Fruit fly (Drosophila melanogaster) S2 (cell line): ENCODE measurements around the gene CG1983.

Experiments used
- CG8478 ChIP-seq: fragments of >200 bp; optimal IDR thresholded peaks from 2 replicates; lab custom pipeline; 2018
- CTCF ChIP-seq, 2 experiments: fragments of >200 bp; optimal IDR thresholded peaks; 2 replicates each; lab custom pipeline; 2018

The CG1983 gene

dm6 chr3R:30174160-30175002 lies 3.1 kb downstream of the CG1983 start, which contains the start of gene Mlc2:
TSS of gene Mlc2 (minus strand) at chr3R:30174551.
- TF ChIP-seq CG8478 (lab: Kevin White, UChicago) = no peak
- TF ChIP-seq CTCF (optimal IDR thresholded peaks at IDR 0.05; lab: Kevin White, UChicago) = no peak

dm6 chr3R:30170671-30171667 lies 6.5 kb downstream of the CG1983 start, which contains the start of gene Rsod:
TSS of gene Rsod (minus strand) at chr3R:30171207.
- no peak for TF ChIP-seq CTCF (optimal IDR thresholded peaks at IDR 0.05; lab: Kevin White, UChicago)
- TF ChIP-seq CG8478 (lab: Kevin White, UChicago) = no peak

- TF ChIP-seq CG8478 (lab: Kevin White, UChicago) = no peak
- TF ChIP-seq CTCF (optimal IDR thresholded peaks at IDR 0.05; lab: Kevin White, UChicago) = no peak
Observed at dm6 chr3R:30166159-30166784, 11.2 kb downstream of the CG1983 start, which contains the start of gene VhaAC45RP. TSS of gene VhaAC45RP (minus strand) at chr3R:30166419.

DNA sequence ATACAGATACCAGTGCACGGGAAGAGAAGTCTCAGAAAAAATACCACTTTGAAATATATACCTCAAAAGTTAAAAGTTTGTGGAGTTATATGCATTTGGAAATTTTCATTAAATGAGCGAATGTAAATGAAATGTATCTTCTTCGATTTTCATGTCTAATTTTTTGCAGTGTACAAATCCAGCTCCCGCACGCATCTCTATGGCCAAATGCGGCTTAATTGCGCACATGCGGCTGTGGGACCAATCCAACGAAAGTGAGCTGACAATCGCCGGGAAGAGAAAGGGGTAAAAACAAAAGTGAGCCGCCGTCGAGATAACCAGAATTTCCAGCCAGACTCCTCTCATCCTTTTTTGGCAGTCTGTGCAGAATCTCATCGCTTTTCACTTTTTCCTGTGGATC lies 13.3 kb downstream of the CG1983 start:
- TF ChIP-seq CG8478 (lab: Kevin White, UChicago) (no peak), CTCF (optimal IDR thresholded peaks at IDR 0.05; lab: Kevin White, UChicago) (no peak)

DNA sequence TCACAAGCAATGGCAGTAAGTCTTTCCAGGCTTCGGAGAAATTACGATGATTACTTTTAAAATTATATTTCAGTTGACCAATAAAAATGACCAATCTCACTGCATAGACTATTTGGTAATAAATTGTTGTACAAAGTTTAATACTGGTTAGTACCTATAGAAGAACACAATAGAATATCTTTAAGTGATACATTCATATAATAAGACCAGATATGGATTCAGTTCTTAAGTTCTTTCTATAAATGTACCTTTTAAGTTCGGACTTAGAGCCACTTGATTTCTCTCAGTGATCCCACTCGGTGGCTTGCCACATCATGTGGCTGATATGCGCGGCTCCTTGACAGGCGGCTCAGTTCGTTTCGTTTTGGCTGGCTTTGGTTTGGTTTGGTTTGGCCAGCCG lies 14.3 kb downstream of the CG1983 start:
- TF ChIP-seq CG8478 (lab: Kevin White, UChicago) = no peak
- no peak for TF ChIP-seq CTCF (optimal IDR thresholded peaks at IDR 0.05; lab: Kevin White, UChicago)

dm6 chr3R:30160312-30160942 lies 17.1 kb downstream of the CG1983 start, which contains the start of gene CG11498:
TSS of gene CG11498 (minus strand) at chr3R:30160473.
- no peak for TF ChIP-seq CG8478 (lab: Kevin White, UChicago)
- TF ChIP-seq CTCF (optimal IDR thresholded peaks at IDR 0.05; lab: Kevin White, UChicago) = no peak

DNA sequence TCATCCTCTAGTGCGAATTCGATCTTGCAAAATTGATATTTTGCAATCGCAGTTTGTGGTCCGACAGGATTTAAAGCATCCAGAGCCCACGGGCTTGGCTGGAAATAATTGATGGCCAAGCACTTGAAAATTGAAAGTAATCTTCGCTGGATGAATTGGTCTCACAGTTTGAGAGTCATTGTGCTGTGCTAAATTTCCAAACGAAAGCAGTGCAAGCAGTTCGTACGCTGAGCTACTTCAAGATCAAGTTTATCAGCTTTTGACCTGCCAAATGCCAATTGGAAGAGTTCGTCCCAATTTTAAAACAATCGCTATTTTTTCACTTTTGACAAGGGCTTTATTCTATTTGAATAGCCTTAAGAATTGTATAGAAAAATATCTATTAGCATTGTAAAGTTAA lies 23.6 kb downstream of the CG1983 start:
- TF ChIP-seq CTCF (optimal IDR thresholded peaks at IDR 0.05; lab: Kevin White, UChicago) (peak in 1 of 2 experiments; percentile 56), CG8478 (lab: Kevin White, UChicago) (no peak)

- TF ChIP-seq CG8478 (lab: Kevin White, UChicago) (no peak), CTCF (optimal IDR thresholded peaks at IDR 0.05; lab: Kevin White, UChicago) (no peak)
Observed at dm6 chr3R:30151300-30152109, 26.0 kb downstream of the CG1983 start, which contains the start of gene CG15529. TSS of gene CG15529 (plus strand) at chr3R:30152059.

dm6 chr3R:30150602-30151001 lies 26.9 kb downstream of the CG1983 start:
- TF ChIP-seq CTCF (optimal IDR thresholded peaks at IDR 0.05; lab: Kevin White, UChicago) (no peak), CG8478 (lab: Kevin White, UChicago) (no peak)

DNA sequence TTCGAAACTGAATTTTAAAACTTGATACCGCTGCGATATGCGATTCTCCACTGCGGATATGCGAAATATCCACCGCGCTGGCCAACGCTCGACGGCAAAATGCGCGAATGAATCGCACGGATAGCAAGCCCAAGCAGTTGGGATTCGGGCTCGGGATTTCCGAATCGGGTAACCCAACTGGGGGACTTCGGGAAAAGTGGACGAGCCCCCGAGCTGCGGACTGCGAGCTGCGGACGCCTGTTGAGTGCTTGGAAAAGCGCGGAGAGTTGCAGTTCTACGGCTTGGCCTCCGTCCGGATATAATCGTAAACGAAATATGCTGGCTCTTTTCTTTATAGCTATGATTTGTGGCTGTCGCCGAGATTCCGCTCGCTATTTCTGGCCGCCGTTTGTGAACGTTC lies 28.0 kb downstream of the CG1983 start, which contains the start of gene AdoR:
Gene AdoR (minus strand): TSS at position 101 of the 400 bp plus-strand sequence.
- TF ChIP-seq CTCF (optimal IDR thresholded peaks at IDR 0.05; lab: Kevin White, UChicago) = no peak

DNA sequence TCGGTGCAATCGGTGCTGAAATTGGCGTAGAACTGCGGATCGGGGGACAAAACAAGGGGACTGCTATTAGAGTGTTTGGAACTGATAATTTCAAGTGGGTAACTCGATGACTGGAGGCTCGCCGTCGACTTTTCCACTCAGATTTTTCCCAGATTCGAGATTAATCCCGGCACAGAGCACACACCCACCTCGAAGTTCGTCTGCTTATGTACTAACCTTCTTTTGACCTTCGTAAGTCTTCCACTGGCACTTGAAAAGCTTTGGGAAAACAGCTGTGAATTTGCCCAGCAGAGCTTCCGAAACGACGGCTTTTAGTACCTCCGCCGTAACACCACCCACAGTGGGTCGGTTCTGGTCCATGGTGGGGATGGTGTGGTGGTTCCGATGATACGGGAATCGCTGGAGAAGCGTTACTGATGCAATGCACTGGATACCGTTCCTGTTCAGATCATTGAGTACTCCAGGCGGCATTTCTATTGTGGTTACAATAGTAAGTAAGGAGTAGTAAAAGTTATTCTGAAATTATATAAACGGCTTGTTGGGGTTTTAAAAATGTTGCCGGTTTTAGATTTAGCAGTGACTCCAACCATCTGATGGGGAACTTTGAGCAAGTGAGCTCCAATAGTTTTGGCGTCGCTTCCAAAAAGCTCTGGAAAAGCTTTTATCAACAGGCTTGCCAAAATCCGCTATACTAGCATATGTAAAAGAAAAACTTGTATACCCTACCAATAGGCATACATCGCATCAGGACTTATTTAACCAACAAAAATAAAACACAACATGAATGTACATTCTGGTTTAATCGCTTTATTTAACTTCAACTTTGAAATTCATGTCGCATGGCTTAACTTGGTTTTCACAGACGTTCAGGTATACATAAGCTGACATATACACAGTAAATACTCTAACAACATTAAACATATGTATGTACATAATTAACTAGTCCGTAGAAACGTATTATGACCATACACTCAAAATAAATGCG lies 43.1 kb downstream of the CG1983 start, which contains the start of gene Tpi:
Gene Tpi (minus strand): TSS at position 537 of the 985 bp plus-strand sequence.
- TF ChIP-seq CG8478 (lab: Kevin White, UChicago) (no peak), CTCF (optimal IDR thresholded peaks at IDR 0.05; lab: Kevin White, UChicago) (no peak)

DNA sequence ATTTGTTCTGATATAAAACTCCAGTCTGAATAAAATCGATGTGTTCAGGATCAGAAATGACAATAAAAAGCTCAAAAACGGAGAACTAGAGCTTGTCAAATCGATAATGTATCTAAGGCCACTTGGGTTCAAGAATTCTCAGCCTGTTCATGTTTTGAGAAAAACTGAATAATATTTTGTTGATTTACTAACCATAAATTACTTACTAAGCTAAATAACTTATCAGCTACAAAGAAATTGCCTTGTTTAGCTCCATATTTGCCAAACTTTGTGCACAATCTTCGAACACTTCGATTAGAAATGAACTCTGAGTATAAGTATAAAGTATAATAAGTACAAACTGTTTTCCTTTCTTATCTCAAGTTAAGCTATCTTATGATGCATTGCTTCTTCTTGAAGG lies 45.2 kb downstream of the CG1983 start, which contains the start of gene CG31029:
Gene CG31029 (minus strand): TSS at position 101 of the 400 bp plus-strand sequence.
- no peak for TF ChIP-seq CTCF (optimal IDR thresholded peaks at IDR 0.05; lab: Kevin White, UChicago)
- TF ChIP-seq CG8478 (lab: Kevin White, UChicago) = no peak
